Worm (Caenorhabditis elegans) whole organism, midembryonic: Measurements from ENCODE around the gene idpp-5.

Source experiments
- T22C8.4 ChIP-seq: fragments of 200-800 bp; sonication (Bioruptor generic); IDR thresholded peaks from 2 replicates; pipeline ENCODE4 v1.3.6; 2022; ENCODE audit warnings: missing genetic modification characterization, missing compliant biosample characterization
- cog-1 ChIP-seq: sonication (generic microtip); optimal IDR thresholded peaks from 2 replicates; lab custom pipeline; 2016; ENCODE audit warnings: missing genetic modification characterization, missing compliant biosample characterization
- flt-1 ChIP-seq: fragments of 200-800 bp; sonication (Bioruptor generic); IDR thresholded peaks from 2 replicates; pipeline ENCODE4 v1.3.6; 2022; ENCODE audit warnings: missing genetic modification characterization, missing compliant biosample characterization
- tab-1 ChIP-seq: fragments of 200-800 bp; sonication (Bioruptor generic); IDR thresholded peaks from 2 replicates; pipeline ENCODE4 v1.3.6; 2022; ENCODE audit warnings: missing genetic modification characterization, missing compliant biosample characterization

DNA sequence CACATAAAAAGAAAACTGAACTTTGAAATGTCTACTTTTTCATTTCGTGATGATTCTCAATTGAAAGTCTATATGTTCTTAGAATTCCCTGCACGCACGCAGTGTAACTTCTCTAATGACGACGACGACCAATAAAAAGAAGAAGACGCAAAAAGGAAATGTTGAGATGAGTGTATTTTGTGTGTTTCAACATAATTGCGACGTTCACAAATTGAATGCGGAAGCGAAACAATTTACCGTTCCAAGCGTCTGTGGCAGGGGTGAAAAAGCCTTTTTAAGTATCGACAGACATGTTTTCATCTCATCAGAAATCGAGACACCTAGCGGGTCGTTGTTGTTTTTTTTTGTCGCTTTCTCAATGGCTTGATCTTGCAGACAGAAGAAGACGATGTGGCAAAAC, 46.1 kb upstream of the idpp-5 start:
- no peak for TF ChIP-seq tab-1 (GFP tag; lab: Robert Waterston, UW)
- TF ChIP-seq cog-1, result no peak
- TF ChIP-seq T22C8.4 (GFP tag; lab: Robert Waterston, UW), result no peak
- no peak for TF ChIP-seq flt-1 (GFP tag; lab: Robert Waterston, UW)
